Worm (Caenorhabditis elegans): ENCODE measurements around the gene ccr-4.

DNA sequence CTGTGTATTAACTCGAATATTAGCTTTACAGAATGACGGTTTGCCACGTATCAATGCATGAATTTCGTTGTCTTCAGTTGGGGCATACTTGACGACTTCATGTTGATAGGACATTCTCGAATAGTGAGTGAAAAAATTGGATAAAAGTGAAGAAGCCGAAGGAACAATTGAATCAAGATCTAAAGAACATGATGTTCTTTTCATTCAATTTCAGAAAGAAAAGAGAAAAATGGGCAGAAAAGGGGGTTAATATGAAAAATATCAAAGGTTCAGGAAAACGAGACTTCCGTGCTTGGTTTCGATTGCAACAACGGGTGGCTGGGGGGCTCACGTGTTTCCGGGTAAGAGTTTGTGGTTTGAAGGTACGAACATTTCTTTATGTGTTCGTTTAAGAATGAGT lies 53.3 kb downstream of the ccr-4 start:
- no peak for TF ChIP-seq tbx-37 (GFP tag; conservative IDR thresholded peaks at IDR 0.05)
- TF ChIP-seq ama-1 (optimal IDR thresholded peaks at IDR 0.05) = no peak
- TF ChIP-seq hmbx-1 (tag; optimal IDR thresholded peaks at IDR 0.05) = no peak
- no peak for TF ChIP-seq pes-1 (GFP tag; IDR thresholded peaks at IDR 0.05)
- TF ChIP-seq F13C5.2 (tag; optimal IDR thresholded peaks at IDR 0.05) = no peak
- no peak for TF ChIP-seq sea-1 (GFP tag; conservative IDR thresholded peaks at IDR 0.05)
- TF ChIP-seq ceh-13 (GFP tag; optimal IDR thresholded peaks at IDR 0.05) = no peak
- TF ChIP-seq hmg-4 (GFP tag; optimal IDR thresholded peaks at IDR 0.05) = no peak
- no peak for TF ChIP-seq hnd-1 (tag; optimal IDR thresholded peaks at IDR 0.05)
- TF ChIP-seq aly-1 (tag; optimal IDR thresholded peaks at IDR 0.05) = no peak
- TF ChIP-seq tbx-11 (GFP tag; IDR thresholded peaks at IDR 0.05) = no peak
- TF ChIP-seq flt-1 (GFP tag; IDR thresholded peaks at IDR 0.05) = no peak
